Worm (Caenorhabditis elegans) whole organism, young adult: ENCODE data around the gene C25E10.17.

Experiments used
- B0261.1 ChIP-seq: sonication (generic microtip); optimal IDR thresholded peaks from 2 replicates; lab custom pipeline; 2016; ENCODE audit warnings: mild to moderate bottlenecking, missing genetic modification characterization, moderate library complexity, missing compliant biosample characterization
- B0336.3 ChIP-seq: fragments of 200-800 bp; sonication (Bioruptor generic); IDR thresholded peaks from 2 replicates; pipeline ENCODE4 v1.3.6; 2022; ENCODE audit warnings: missing genetic modification characterization, missing compliant biosample characterization
- F22D6.2 ChIP-seq: sonication (generic microtip); optimal IDR thresholded peaks from 2 replicates; lab custom pipeline; 2016; ENCODE audit warnings: mild to moderate bottlenecking, missing genetic modification characterization, missing compliant biosample characterization
- F39B2.1 ChIP-seq: fragments of 200-800 bp; sonication (Bioruptor generic); IDR thresholded peaks from 2 replicates; pipeline ENCODE4 v1.3.6; 2022; ENCODE audit warnings: missing genetic modification reagents, missing genetic modification characterization, missing compliant biosample characterization
- F57A8.1 ChIP-seq: fragments of 200-800 bp; sonication (Bioruptor generic); optimal IDR thresholded peaks from 2 replicates; lab custom pipeline; 2018; ENCODE audit warnings: mild to moderate bottlenecking, missing genetic modification characterization, moderate library complexity, missing compliant biosample characterization
- F57C9.4 ChIP-seq: sonication (generic microtip); optimal IDR thresholded peaks from 2 replicates; lab custom pipeline; 2017; ENCODE audit warnings: mild to moderate bottlenecking, missing genetic modification characterization, missing compliant biosample characterization
- T26A5.8 ChIP-seq: sonication (generic microtip); optimal IDR thresholded peaks from 2 replicates; lab custom pipeline; 2016; ENCODE audit warnings: missing genetic modification characterization, missing compliant biosample characterization
- Y53F4B.3 ChIP-seq: fragments of 200-800 bp; sonication (Bioruptor generic); IDR thresholded peaks from 2 replicates; pipeline ENCODE4 v1.3.6; 2022; ENCODE audit warnings: missing genetic modification reagents, missing genetic modification characterization, missing compliant biosample characterization
- Y56A3A.18 ChIP-seq: fragments of 200-800 bp; sonication (Bioruptor generic); IDR thresholded peaks from 2 replicates; pipeline ENCODE4 v1.3.6; 2022; ENCODE audit warnings: missing genetic modification reagents, missing genetic modification characterization, missing compliant biosample characterization
- Y95B8A.8 ChIP-seq: fragments of 200-800 bp; sonication (Bioruptor generic); IDR thresholded peaks from 2 replicates; pipeline ENCODE4 v1.3.6; 2022; ENCODE audit warnings: missing genetic modification reagents, missing genetic modification characterization, missing compliant biosample characterization
- ZK185.1 ChIP-seq: sonication (generic microtip); optimal IDR thresholded peaks from 2 replicates; lab custom pipeline; 2016; ENCODE audit warnings: mild to moderate bottlenecking, missing genetic modification characterization, missing compliant biosample characterization; ENCODE audit not compliant: poor library complexity, severe bottlenecking
- aptf-2 ChIP-seq: fragments of 200-800 bp; sonication (Bioruptor generic); conservative IDR thresholded peaks from 2 replicates; pipeline ENCODE4 v1.3.6; 2022; ENCODE audit warnings: missing genetic modification reagents, missing genetic modification characterization, missing compliant biosample characterization
- atf-7 ChIP-seq: sonication (generic microtip); optimal IDR thresholded peaks from 2 replicates; lab custom pipeline; 2017; ENCODE audit warnings: mild to moderate bottlenecking, missing genetic modification characterization, missing compliant biosample characterization
- athp-1 ChIP-seq: sonication (generic microtip); optimal IDR thresholded peaks from 2 replicates; lab custom pipeline; 2017; ENCODE audit warnings: mild to moderate bottlenecking, missing genetic modification characterization, missing compliant biosample characterization
- attf-3 ChIP-seq: fragments of 200-800 bp; sonication (Bioruptor generic); conservative IDR thresholded peaks from 2 replicates; pipeline ENCODE4 v1.3.6; 2022; ENCODE audit warnings: missing genetic modification reagents, missing genetic modification characterization, missing compliant biosample characterization
- attf-6 ChIP-seq: fragments of 200-800 bp; sonication (Bioruptor generic); IDR thresholded peaks from 2 replicates; pipeline ENCODE4 v1.3.6; 2022; ENCODE audit warnings: missing genetic modification reagents, missing genetic modification characterization, missing compliant biosample characterization
- ccch-3 ChIP-seq: fragments of 200-800 bp; sonication (Bioruptor generic); optimal IDR thresholded peaks from 2 replicates; lab custom pipeline; 2018; ENCODE audit warnings: mild to moderate bottlenecking, missing genetic modification characterization, missing compliant biosample characterization
- cebp-1 ChIP-seq, 2 experiments: fragments of 200-800 bp in 1 of 2; sonication (Bioruptor generic) in 1 of 2; sonication (generic microtip) in 1 of 2; IDR thresholded peaks in 1 of 2; optimal IDR thresholded peaks in 1 of 2; 2 replicates each; pipeline versions ENCODE4 v1.3.6 to Lab custom; 2017 to 2022; ENCODE audit warnings: missing compliant biosample characterization in 2 of 2, missing genetic modification characterization in 2 of 2, mild to moderate bottlenecking in 1 of 2, missing genetic modification reagents in 1 of 2, moderate library complexity in 1 of 2
- ceh-58 ChIP-seq: fragments of 200-800 bp; sonication (Bioruptor generic); IDR thresholded peaks from 2 replicates; pipeline ENCODE4 v1.3.6; 2022; ENCODE audit warnings: missing genetic modification characterization, missing compliant biosample characterization
- ceh-79 ChIP-seq: sonication (generic microtip); optimal IDR thresholded peaks from 2 replicates; lab custom pipeline; 2017; ENCODE audit warnings: mild to moderate bottlenecking, missing genetic modification characterization, missing compliant biosample characterization
- him-1 ChIP-seq: sonication (generic microtip); optimal IDR thresholded peaks from 2 replicates; lab custom pipeline; 2016; ENCODE audit warnings: missing genotype, missing genetic modification reagents, missing genetic modification characterization, missing compliant biosample characterization
- hmg-1.2 ChIP-seq: fragments of 200-800 bp; sonication (Bioruptor generic); IDR thresholded peaks from 2 replicates; pipeline ENCODE4 v1.3.6; 2022; ENCODE audit warnings: missing genetic modification reagents, missing genetic modification characterization, missing compliant biosample characterization
- lag-1 ChIP-seq: fragments of 200-800 bp; sonication (Bioruptor generic); IDR thresholded peaks from 2 replicates; pipeline ENCODE4 v1.3.6; 2022; ENCODE audit warnings: missing genetic modification reagents, missing genetic modification characterization, missing compliant biosample characterization
- lin-26 ChIP-seq: fragments of 200-800 bp; sonication (Bioruptor generic); IDR thresholded peaks from 2 replicates; pipeline ENCODE4 v1.3.6; 2022; ENCODE audit warnings: missing genetic modification reagents, missing genetic modification characterization, missing compliant biosample characterization
- lin-40 ChIP-seq: sonication (generic microtip); optimal IDR thresholded peaks from 2 replicates; lab custom pipeline; 2016; ENCODE audit warnings: missing genetic modification characterization, mild to moderate bottlenecking, missing compliant biosample characterization, missing genotype, missing genetic modification reagents
- lin-54 ChIP-seq: fragments of 200-800 bp; sonication (Bioruptor generic); optimal IDR thresholded peaks from 2 replicates; lab custom pipeline; 2018; ENCODE audit warnings: mild to moderate bottlenecking, missing genetic modification characterization, missing compliant biosample characterization
- madf-3 ChIP-seq: fragments of 200-800 bp; sonication (Bioruptor generic); IDR thresholded peaks from 2 replicates; pipeline ENCODE4 v1.3.6; 2022; ENCODE audit warnings: missing genetic modification reagents, missing genetic modification characterization, missing compliant biosample characterization
- madf-8 ChIP-seq: fragments of 200-800 bp; sonication (Bioruptor generic); conservative IDR thresholded peaks from 2 replicates; pipeline ENCODE4 v1.3.6; 2022; ENCODE audit warnings: missing genetic modification reagents, missing genetic modification characterization, missing compliant biosample characterization
- mes-4 ChIP-seq: sonication (generic microtip); optimal IDR thresholded peaks from 2 replicates; lab custom pipeline; 2016; ENCODE audit warnings: missing genotype, missing genetic modification characterization, missing compliant biosample characterization
- nhr-120 ChIP-seq: fragments of 200-800 bp; sonication (Bioruptor generic); IDR thresholded peaks from 2 replicates; pipeline ENCODE4 v1.3.6; 2022; ENCODE audit warnings: missing genetic modification characterization, missing compliant biosample characterization
- pbrm-1 ChIP-seq: fragments of 200-800 bp; sonication (Bioruptor generic); IDR thresholded peaks from 2 replicates; pipeline ENCODE4 v1.3.6; 2022; ENCODE audit warnings: missing genetic modification reagents, missing genetic modification characterization, missing compliant biosample characterization
- snpc-1.3 ChIP-seq: sonication (generic microtip); optimal IDR thresholded peaks from 2 replicates; lab custom pipeline; 2017; ENCODE audit warnings: missing genetic modification characterization, mild to moderate bottlenecking, missing compliant biosample characterization, antibody characterized with exemption, moderate library complexity, missing genotype, missing genetic modification reagents; ENCODE audit not compliant: insufficient read depth
- somi-1 ChIP-seq: fragments of 200-800 bp; sonication (Bioruptor generic); optimal IDR thresholded peaks from 2 replicates; lab custom pipeline; 2018; ENCODE audit warnings: mild to moderate bottlenecking, missing genetic modification characterization, missing compliant biosample characterization
- tbx-9 ChIP-seq: sonication (generic microtip); optimal IDR thresholded peaks from 2 replicates; lab custom pipeline; 2016; ENCODE audit warnings: borderline replicate concordance, missing genetic modification characterization, inconsistent platforms, missing compliant biosample characterization
- ztf-18 ChIP-seq: sonication (generic microtip); optimal IDR thresholded peaks from 2 replicates; lab custom pipeline; 2016; ENCODE audit warnings: missing genotype, mild to moderate bottlenecking, missing genetic modification characterization, missing compliant biosample characterization
- ztf-26 ChIP-seq: sonication (generic microtip); optimal IDR thresholded peaks from 2 replicates; lab custom pipeline; 2017; ENCODE audit warnings: missing genetic modification characterization, missing compliant biosample characterization
- ztf-28 ChIP-seq: fragments of 200-800 bp; sonication (Bioruptor generic); IDR thresholded peaks from 2 replicates; pipeline ENCODE4 v1.3.6; 2022; ENCODE audit warnings: missing genetic modification reagents, missing genetic modification characterization, missing compliant biosample characterization
- ztf-6 ChIP-seq: fragments of 200-800 bp; sonication (Bioruptor generic); IDR thresholded peaks from 2 replicates; pipeline ENCODE4 v1.3.6; 2022; ENCODE audit warnings: missing genetic modification reagents, missing genetic modification characterization, missing compliant biosample characterization

C25E10.17 gene

ce11 chrV:9035685-9036084, 11.7 kb downstream of the C25E10.17 start, which contains the start of gene srsx-34:
TSS of gene srsx-34 (plus strand) at chrV:9035985.
- TF ChIP-seq lin-54 (GFP tag; lab: Kevin White, UChicago) = no peak
- no peak for TF ChIP-seq nhr-120 (GFP tag; lab: Robert Waterston, UW)
- TF ChIP-seq ceh-58 = no peak
- no peak for TF ChIP-seq B0336.3 (GFP tag; lab: Robert Waterston, UW)
- TF ChIP-seq B0261.1 (tag; lab: Kevin White, UChicago) = no peak
- TF ChIP-seq cebp-1 (GFP tag; IDR thresholded peaks at IDR 0.05; lab: Robert Waterston, UW) = no peak
- no peak for TF ChIP-seq cebp-1 (tag; optimal IDR thresholded peaks at IDR 0.05; lab: Kevin White, UChicago)
- no peak for TF ChIP-seq ztf-26
- no peak for TF ChIP-seq lin-26
- no peak for TF ChIP-seq hmg-1.2 (GFP tag; lab: Robert Waterston, UW)
- TF ChIP-seq him-1 (tag; lab: Kevin White, UChicago) = no peak
- no peak for TF ChIP-seq T26A5.8 (tag; lab: Kevin White, UChicago)

- TF ChIP-seq F39B2.1 (GFP tag; lab: Robert Waterston, UW) (no peak), atf-7 (no peak), Y95B8A.8 (GFP tag; lab: Robert Waterston, UW) (no peak), ztf-18 (tag; lab: Kevin White, UChicago) (no peak), mes-4 (tag; lab: Kevin White, UChicago) (no peak), Y56A3A.18 (no peak), snpc-1.3 (tag; lab: Kevin White, UChicago) (no peak), ztf-6 (no peak), lag-1 (GFP tag; lab: Robert Waterston, UW) (no peak), attf-6 (GFP tag; lab: Robert Waterston, UW) (no peak), ceh-79 (tag; lab: Kevin White, UChicago) (no peak)
Observed at ce11 chrV:9033267-9033666, 14.1 kb downstream of the C25E10.17 start, which contains the start of gene C25E10.4. TSS of gene C25E10.4 (plus strand) at chrV:9033567.

- TF ChIP-seq ztf-28 (GFP tag; lab: Robert Waterston, UW) (no peak), pbrm-1 (GFP tag; lab: Robert Waterston, UW) (no peak), ZK185.1 (tag; lab: Kevin White, UChicago) (no peak), attf-3 (GFP tag; lab: Robert Waterston, UW) (no peak), ccch-3 (no peak), tbx-9 (tag; lab: Kevin White, UChicago) (no peak), aptf-2 (GFP tag; lab: Robert Waterston, UW) (no peak), F22D6.2 (tag; lab: Kevin White, UChicago) (no peak), lin-40 (no peak), F57C9.4 (tag; lab: Kevin White, UChicago) (no peak), hmg-1.2 (GFP tag; lab: Robert Waterston, UW) (no peak), athp-1 (tag; lab: Kevin White, UChicago) (no peak), madf-8 (GFP tag; lab: Robert Waterston, UW) (no peak), F57A8.1 (GFP tag; lab: Kevin White, UChicago) (no peak), madf-3 (GFP tag; lab: Robert Waterston, UW) (no peak), Y53F4B.3 (GFP tag; lab: Robert Waterston, UW) (no peak), somi-1 (no peak)
Observed at ce11 chrV:9030248-9030647, 17.2 kb downstream of the C25E10.17 start, which contains the start of gene C25E10.5. TSS of gene C25E10.5 (plus strand) at chrV:9030548.
